Fruit fly (Drosophila melanogaster): ENCODE results near the gene CG18528.

The CG18528 gene

DNA sequence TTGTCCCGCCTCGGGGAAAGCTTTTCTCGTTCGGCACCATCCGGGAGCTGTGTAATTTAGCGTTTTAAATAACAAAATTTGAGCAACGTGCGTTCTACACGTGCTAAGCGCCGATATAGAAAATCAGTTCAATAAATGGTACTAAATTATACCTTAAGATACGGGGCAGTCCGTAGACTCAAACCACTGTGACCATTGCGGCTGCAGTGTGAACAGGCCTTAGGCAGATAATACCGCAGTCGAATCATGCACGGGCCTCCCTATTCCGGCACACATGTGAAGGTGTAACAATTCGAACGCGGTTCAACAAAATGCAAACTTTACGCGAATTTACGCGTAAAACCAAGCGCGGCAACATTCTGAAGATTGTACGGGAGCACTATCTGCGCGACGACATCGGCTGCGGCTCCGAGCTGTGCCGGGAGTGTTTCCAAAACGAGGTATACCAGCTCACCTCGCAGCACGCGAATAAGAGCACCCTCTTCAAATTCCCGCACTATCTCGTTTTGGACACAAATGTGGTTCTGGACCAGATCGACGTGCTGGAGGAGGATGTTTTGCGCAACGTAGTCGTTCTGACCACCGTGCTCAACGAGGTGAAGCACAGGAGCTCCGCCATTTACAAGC lies 26.6 kb downstream of the CG18528 start, which contains the start of the genes Rrp5 and Dis3 (continued):
- TF ChIP-seq aop (GFP tag; IDR thresholded peaks at IDR 0.05) (no peak), fu2 (GFP tag; optimal IDR thresholded peaks at IDR 0.05) (peak; percentile 38), gsb-n (tag; optimal IDR thresholded peaks at IDR 0.05) (no peak), ATbp (GFP tag; optimal IDR thresholded peaks at IDR 0.05) (no peak), Kr (GFP tag; optimal IDR thresholded peaks at IDR 0.05) (no peak), Sin3A (optimal IDR thresholded peaks at IDR 0.05) (peak; percentile 81), Bdp1 (GFP tag; optimal IDR thresholded peaks at IDR 0.05) (peak; percentile 38), TFAM (GFP tag; optimal IDR thresholded peaks at IDR 0.05) (no peak), kah (GFP tag; optimal IDR thresholded peaks at IDR 0.05) (no peak), CG43689 (GFP tag; IDR thresholded peaks at IDR 0.05) (no peak), CG10543 (GFP tag; optimal IDR thresholded peaks at IDR 0.05) (no peak), gem (tag; optimal IDR thresholded peaks at IDR 0.05) (no peak), CG17802 (tag; optimal IDR thresholded peaks at IDR 0.05) (peak; percentile 100), pzg (GFP tag; optimal IDR thresholded peaks at IDR 0.05) (peak; percentile 97), CG13775 (GFP tag; optimal IDR thresholded peaks at IDR 0.05) (peak; percentile 42), CG3407 (GFP tag; optimal IDR thresholded peaks at IDR 0.05) (no peak), fd64A (GFP tag; optimal IDR thresholded peaks at IDR 0.05) (no peak), C15 (GFP tag; IDR thresholded peaks at IDR 0.05) (no peak), NC2β (GFP tag; optimal IDR thresholded peaks at IDR 0.05) (peak; percentile 59), Doc2 (GFP tag; IDR thresholded peaks at IDR 0.05) (no peak), Usf (GFP tag; optimal IDR thresholded peaks at IDR 0.05) (no peak), Sry-β (GFP tag; optimal IDR thresholded peaks at IDR 0.05) (no peak), oc (tag; optimal IDR thresholded peaks at IDR 0.05) (no peak), grn (GFP tag; optimal IDR thresholded peaks at IDR 0.05) (no peak), kni (GFP tag; optimal IDR thresholded peaks at IDR 0.05) (no peak), CG12219 (GFP tag; optimal IDR thresholded peaks at IDR 0.05) (no peak), CG8359 (GFP tag; optimal IDR thresholded peaks at IDR 0.05; ENCODE audit: borderline replicate concordance) (no peak), jigr1 (GFP tag; IDR thresholded peaks at IDR 0.05) (no peak), Neu2 (GFP tag; optimal IDR thresholded peaks at IDR 0.05; ENCODE audit: borderline replicate concordance) (no peak), Atf-2 (GFP tag; optimal IDR thresholded peaks at IDR 0.05) (no peak), Scr (GFP tag; IDR thresholded peaks at IDR 0.05; ENCODE audit: partially characterized antibody) (peak; percentile 8; the same call in 1 of the 2 replicates), kay (GFP tag; optimal IDR thresholded peaks at IDR 0.05) (no peak), CG1529 (GFP tag; optimal IDR thresholded peaks at IDR 0.05) (no peak), ham (GFP tag; IDR thresholded peaks at IDR 0.05) (no peak), CG12391 (tag; optimal IDR thresholded peaks at IDR 0.05) (no peak), Dip2 (GFP tag; IDR thresholded peaks at IDR 0.05) (no peak), CG10959 (GFP tag; IDR thresholded peaks at IDR 0.05) (peak; percentile 18; the same call in 1 of the 2 replicates), cas (GFP tag; IDR thresholded peaks at IDR 0.05) (peak; percentile 30; the same call in 1 of the 2 replicates), cato (GFP tag; optimal IDR thresholded peaks at IDR 0.05; ENCODE audit: borderline replicate concordance) (no peak), Meics (GFP tag; optimal IDR thresholded peaks at IDR 0.05) (no peak), az2 (GFP tag; optimal IDR thresholded peaks at IDR 0.05) (no peak), CG15011 (GFP tag; optimal IDR thresholded peaks at IDR 0.05) (no peak), CG7745 (tag; optimal IDR thresholded peaks at IDR 0.05) (no peak), bigmax (GFP tag; optimal IDR thresholded peaks at IDR 0.05) (peak; percentile 29), CG12769 (tag; optimal IDR thresholded peaks at IDR 0.05) (no peak), CG4282 (GFP tag; optimal IDR thresholded peaks at IDR 0.05) (no peak), nmo (GFP tag; optimal IDR thresholded peaks at IDR 0.05) (peak; percentile 66), nerfin-1 (tag; optimal IDR thresholded peaks at IDR 0.05) (no peak), CG17912 (GFP tag; optimal IDR thresholded peaks at IDR 0.05) (peak; percentile 13), CG17361 (GFP tag; IDR thresholded peaks at IDR 0.05) (no peak)

Data from whole organism, embryonic.